Worm (Caenorhabditis elegans): ENCODE results near the gene srx-1.

srx-1 gene

ce11 chrV:9047555-9048049 is 44.1 kb downstream of the srx-1 start, which contains the start of gene C25E10.17 (continued):
- no peak for TF ChIP-seq lir-1 (GFP tag; conservative IDR thresholded peaks at IDR 0.05)

- TF ChIP-seq ceh-100 (GFP tag; IDR thresholded peaks at IDR 0.05) (no peak), cebp-1 (GFP tag; IDR thresholded peaks at IDR 0.05) (no peak), cebp-1 (tag; optimal IDR thresholded peaks at IDR 0.05) (no peak), bed-1 (GFP tag; IDR thresholded peaks at IDR 0.05) (no peak), attf-6 (GFP tag; IDR thresholded peaks at IDR 0.05) (no peak), madf-6 (GFP tag; IDR thresholded peaks at IDR 0.05) (no peak), gei-17 (GFP tag; optimal IDR thresholded peaks at IDR 0.05) (no peak), snpc-1.3 (tag; optimal IDR thresholded peaks at IDR 0.05; ENCODE audit: insufficient read depth) (no peak), rcor-1 (GFP tag; IDR thresholded peaks at IDR 0.05) (no peak), mxl-1 (tag; optimal IDR thresholded peaks at IDR 0.05) (no peak), F10E7.11 (tag; optimal IDR thresholded peaks at IDR 0.05) (no peak), F33H1.4 (GFP tag; IDR thresholded peaks at IDR 0.05) (no peak)
Observed at ce11 chrV:9049271-9049670, 45.8 kb downstream of the srx-1 start.

ce11 chrV:9051100-9051499 is 47.6 kb downstream of the srx-1 start, which contains the start of gene C25E10.7:
C25E10.7 (minus strand) TSS chrV:9051200.
- TF ChIP-seq Y79H2A.3 (GFP tag; conservative IDR thresholded peaks at IDR 0.05), result no peak
- no peak for TF ChIP-seq dpl-1 (GFP tag; optimal IDR thresholded peaks at IDR 0.05)
- TF ChIP-seq lin-40 (tag; optimal IDR thresholded peaks at IDR 0.05), result no peak

- TF ChIP-seq Y79H2A.3 (GFP tag; conservative IDR thresholded peaks at IDR 0.05) (no peak), let-526 (GFP tag; IDR thresholded peaks at IDR 0.05) (no peak)
Observed at ce11 chrV:9053235-9053634, 49.8 kb downstream of the srx-1 start.

ce11 chrV:9053969-9054368 is 50.5 kb downstream of the srx-1 start, which contains the start of gene C25E10.8:
C25E10.8 (minus strand) TSS chrV:9054069.
- TF ChIP-seq tlf-1 (GFP tag; optimal IDR thresholded peaks at IDR 0.05), result no peak
- TF ChIP-seq pha-4 (tag; optimal IDR thresholded peaks at IDR 0.05), result no peak
- no peak for TF ChIP-seq ceh-91 (GFP tag; IDR thresholded peaks at IDR 0.05)
- no peak for TF ChIP-seq egl-18 (GFP tag; IDR thresholded peaks at IDR 0.05)
- no peak for TF ChIP-seq lag-1 (GFP tag; IDR thresholded peaks at IDR 0.05)
- no peak for TF ChIP-seq nfya-1 (tag; optimal IDR thresholded peaks at IDR 0.05; ENCODE audit: borderline replicate concordance, insufficient read depth)
- no peak for TF ChIP-seq F39B2.1 (GFP tag; IDR thresholded peaks at IDR 0.05)
- no peak for TF ChIP-seq let-526 (GFP tag; IDR thresholded peaks at IDR 0.05)
- no peak for TF ChIP-seq bed-1 (GFP tag; IDR thresholded peaks at IDR 0.05)
- no peak for TF ChIP-seq tbx-9 (tag; optimal IDR thresholded peaks at IDR 0.05; ENCODE audit: borderline replicate concordance)

Measured in whole organism, young adult.